Fruit fly (Drosophila melanogaster) whole organism, prepupa: Measurements from ENCODE around the gene ninaA.

ENCODE experiments used
- CG10631 ChIP-seq: fragments of 200-800 bp; sonication (Bioruptor generic); optimal IDR thresholded peaks from 2 replicates; lab custom pipeline; 2016; ENCODE audit warnings: missing biosample characterization, missing genetic modification characterization
- CG10669 ChIP-seq: fragments of 200-800 bp; sonication (Bioruptor generic); optimal IDR thresholded peaks from 3 replicates; lab custom pipeline; 2018; ENCODE audit warnings: missing biosample characterization, mild to moderate bottlenecking, missing genetic modification characterization, moderate library complexity
- CG11294 ChIP-seq: fragments of 200-800 bp; sonication (Bioruptor generic); IDR thresholded peaks from 2 replicates; pipeline ENCODE4 v1.3.6; 2022; ENCODE audit warnings: missing biosample characterization, missing genetic modification characterization
- CG11762 ChIP-seq: fragments of 200-800 bp; sonication (Bioruptor generic); optimal IDR thresholded peaks from 3 replicates; lab custom pipeline; 2016; ENCODE audit warnings: missing biosample characterization, missing genetic modification characterization; ENCODE audit not compliant: insufficient read depth
- CG15336 ChIP-seq: fragments of 200-800 bp; sonication (Bioruptor generic); IDR thresholded peaks from 2 replicates; pipeline ENCODE4 v1.3.6; 2022; ENCODE audit warnings: missing biosample characterization, missing genetic modification characterization
- CG1621 ChIP-seq: fragments of 200-800 bp; sonication (Bioruptor generic); optimal IDR thresholded peaks from 3 replicates; lab custom pipeline; 2018; ENCODE audit warnings: missing biosample characterization, mild to moderate bottlenecking, missing genetic modification characterization
- CG3032 ChIP-seq: fragments of 200-800 bp; optimal IDR thresholded peaks from 2 replicates; lab custom pipeline; 2019; ENCODE audit warnings: missing biosample characterization, mild to moderate bottlenecking, missing genetic modification characterization, moderate library complexity
- CG32006 ChIP-seq: fragments of 200-800 bp; sonication (Bioruptor generic); optimal IDR thresholded peaks from 3 replicates; lab custom pipeline; 2017; ENCODE audit warnings: missing biosample characterization, mild to moderate bottlenecking, missing genetic modification characterization
- CG4318 ChIP-seq: fragments of 200-800 bp; sonication (Bioruptor generic); optimal IDR thresholded peaks from 3 replicates; lab custom pipeline; 2017; ENCODE audit warnings: missing biosample characterization, mild to moderate bottlenecking, missing genetic modification characterization
- CG6163 ChIP-seq: fragments of 200-800 bp; sonication (Bioruptor generic); IDR thresholded peaks from 3 replicates; pipeline ENCODE4 v1.3.6; 2022; ENCODE audit warnings: missing biosample characterization, missing genetic modification characterization
- CG6792 ChIP-seq: fragments of 200-800 bp; sonication (Bioruptor generic); optimal IDR thresholded peaks from 3 replicates; lab custom pipeline; 2016; ENCODE audit warnings: missing biosample characterization, missing genetic modification characterization
- CG6808 ChIP-seq: fragments of 200-800 bp; sonication (Bioruptor generic); optimal IDR thresholded peaks from 3 replicates; lab custom pipeline; 2017; ENCODE audit warnings: missing biosample characterization, missing genetic modification characterization, mild to moderate bottlenecking, moderate library complexity, missing genetic modification reagents
- CG6854 ChIP-seq: fragments of 200-800 bp; sonication (Bioruptor generic); optimal IDR thresholded peaks from 2 replicates; lab custom pipeline; 2017; ENCODE audit warnings: missing biosample characterization, mild to moderate bottlenecking, missing genetic modification characterization
- CG7368 ChIP-seq: fragments of 200-800 bp; sonication (Bioruptor generic); optimal IDR thresholded peaks from 3 replicates; lab custom pipeline; 2016; ENCODE audit warnings: missing biosample characterization, missing genetic modification characterization
- CG8119 ChIP-seq: fragments of 200-800 bp; sonication (Bioruptor generic); IDR thresholded peaks from 3 replicates; pipeline ENCODE4 v1.3.6; 2022; ENCODE audit warnings: missing biosample characterization, missing genetic modification characterization
- CG8319 ChIP-seq: fragments of 200-800 bp; sonication (Bioruptor generic); optimal IDR thresholded peaks from 3 replicates; lab custom pipeline; 2016; ENCODE audit warnings: missing biosample characterization, missing genetic modification characterization
- CG8632 ChIP-seq: fragments of 200-800 bp; sonication (Bioruptor generic); optimal IDR thresholded peaks from 3 replicates; lab custom pipeline; 2016; ENCODE audit warnings: missing biosample characterization, missing genetic modification characterization
- CG9139 ChIP-seq: fragments of 200-800 bp; sonication (Bioruptor generic); optimal IDR thresholded peaks from 3 replicates; lab custom pipeline; 2017; ENCODE audit warnings: missing biosample characterization, mild to moderate bottlenecking, missing genetic modification characterization
- Eip75B ChIP-seq: fragments of 200-800 bp; sonication (Bioruptor generic); optimal IDR thresholded peaks from 3 replicates; lab custom pipeline; 2016; ENCODE audit warnings: missing biosample characterization, missing genetic modification characterization
- Eip93F ChIP-seq: fragments of 200-800 bp; sonication (Bioruptor generic); optimal IDR thresholded peaks from 2 replicates; lab custom pipeline; 2016; ENCODE audit warnings: missing biosample characterization, mild to moderate bottlenecking, missing genetic modification characterization
- Ets21C ChIP-seq: fragments of 200-800 bp; sonication (Bioruptor generic); optimal IDR thresholded peaks from 3 replicates; lab custom pipeline; 2016; ENCODE audit warnings: missing biosample characterization, missing genetic modification characterization
- Ets96B ChIP-seq: fragments of 200-800 bp; optimal IDR thresholded peaks from 2 replicates; lab custom pipeline; 2019; ENCODE audit warnings: missing biosample characterization, mild to moderate bottlenecking, missing genetic modification characterization, moderate library complexity
- Gug ChIP-seq: fragments of 200-800 bp; sonication (Bioruptor generic); IDR thresholded peaks from 2 replicates; pipeline ENCODE4 v1.3.6; 2022; ENCODE audit warnings: missing biosample characterization, missing genetic modification characterization
- Hr38 ChIP-seq: sonication (Bioruptor generic); optimal IDR thresholded peaks from 2 replicates; lab custom pipeline; 2016; ENCODE audit warnings: missing biosample characterization, missing genetic modification characterization
- Hr39 ChIP-seq: fragments of 200-800 bp; sonication (Bioruptor generic); optimal IDR thresholded peaks from 2 replicates; lab custom pipeline; 2016; ENCODE audit warnings: missing biosample characterization, missing genetic modification characterization
- Hr4 ChIP-seq: fragments of 200-800 bp; sonication (Bioruptor generic); optimal IDR thresholded peaks from 3 replicates; lab custom pipeline; 2016; ENCODE audit warnings: missing biosample characterization, missing genetic modification characterization
- Lpt ChIP-seq: fragments of 200-800 bp; sonication (Bioruptor generic); optimal IDR thresholded peaks from 3 replicates; lab custom pipeline; 2016; ENCODE audit warnings: missing biosample characterization, missing genetic modification characterization
- Met ChIP-seq: fragments of 200-800 bp; sonication (Bioruptor generic); optimal IDR thresholded peaks from 3 replicates; lab custom pipeline; 2016; ENCODE audit warnings: missing biosample characterization, missing genetic modification characterization
- OdsH ChIP-seq: fragments of 200-800 bp; sonication (Bioruptor generic); optimal IDR thresholded peaks from 3 replicates; lab custom pipeline; 2016; ENCODE audit warnings: missing biosample characterization, missing genetic modification characterization
- Sox102F ChIP-seq: fragments of 200-800 bp; sonication (Bioruptor generic); optimal IDR thresholded peaks from 2 replicates; lab custom pipeline; 2016; ENCODE audit warnings: missing biosample characterization, mild to moderate bottlenecking, missing genetic modification characterization
- Sox14 ChIP-seq: fragments of 200-800 bp; sonication (Bioruptor generic); optimal IDR thresholded peaks from 3 replicates; lab custom pipeline; 2016; ENCODE audit warnings: missing biosample characterization, missing genetic modification characterization
- achi ChIP-seq: fragments of 200-800 bp; sonication (Bioruptor generic); optimal IDR thresholded peaks from 3 replicates; lab custom pipeline; 2016; ENCODE audit warnings: missing biosample characterization, missing genetic modification characterization
- acj6 ChIP-seq: fragments of 200-800 bp; sonication (Bioruptor generic); optimal IDR thresholded peaks from 3 replicates; lab custom pipeline; 2016; ENCODE audit warnings: missing biosample characterization, missing genetic modification characterization
- cyc ChIP-seq: fragments of 200-800 bp; sonication (Bioruptor generic); optimal IDR thresholded peaks from 3 replicates; lab custom pipeline; 2016; ENCODE audit warnings: missing biosample characterization, missing genetic modification characterization
- dac ChIP-seq: fragments of 200-800 bp; sonication (Bioruptor generic); optimal IDR thresholded peaks from 2 replicates; lab custom pipeline; 2017; ENCODE audit warnings: missing biosample characterization, mild to moderate bottlenecking, missing genetic modification characterization
- dsx ChIP-seq: fragments of 200-800 bp; optimal IDR thresholded peaks from 3 replicates; lab custom pipeline; 2019; ENCODE audit warnings: missing biosample characterization, mild to moderate bottlenecking, missing genetic modification characterization, moderate library complexity; ENCODE audit not compliant: poor library complexity, severe bottlenecking
- eg ChIP-seq: fragments of 200-800 bp; sonication (Bioruptor generic); IDR thresholded peaks from 3 replicates; pipeline ENCODE4 v1.3.6; 2022; ENCODE audit warnings: missing biosample characterization, missing genetic modification characterization
- esn ChIP-seq: fragments of 200-800 bp; sonication (Bioruptor generic); optimal IDR thresholded peaks from 2 replicates; lab custom pipeline; 2016; ENCODE audit warnings: missing biosample characterization, mild to moderate bottlenecking, missing genetic modification characterization, moderate library complexity
- fd59A ChIP-seq: fragments of 200-800 bp; sonication (Bioruptor generic); optimal IDR thresholded peaks from 2 replicates; lab custom pipeline; 2017; ENCODE audit warnings: missing biosample characterization, mild to moderate bottlenecking, missing genetic modification characterization, missing genetic modification reagents
- fkh ChIP-seq: fragments of 200-800 bp; sonication (Bioruptor generic); optimal IDR thresholded peaks from 3 replicates; lab custom pipeline; 2017; ENCODE audit warnings: missing biosample characterization, mild to moderate bottlenecking, missing genetic modification characterization, moderate library complexity
- lz ChIP-seq: fragments of 200-800 bp; sonication (Bioruptor generic); optimal IDR thresholded peaks from 3 replicates; lab custom pipeline; 2016; ENCODE audit warnings: missing biosample characterization, missing genetic modification characterization
- pdm3 ChIP-seq: fragments of 200-800 bp; sonication (Bioruptor generic); optimal IDR thresholded peaks from 3 replicates; lab custom pipeline; 2016; ENCODE audit warnings: missing biosample characterization, missing genetic modification characterization
- salr ChIP-seq, 2 experiments: fragments of 200-800 bp; sonication (Bioruptor generic); optimal IDR thresholded peaks; 3 replicates each; lab custom pipeline; 2016 to 2018; ENCODE audit warnings: missing biosample characterization in 2 of 2, missing genetic modification characterization in 2 of 2, mild to moderate bottlenecking in 1 of 2
- ss ChIP-seq, 2 experiments: fragments of 200-800 bp; sonication (Bioruptor generic); optimal IDR thresholded peaks; 2 replicates in 1 of 2; 3 replicates in 1 of 2; lab custom pipeline; 2017 to 2018; ENCODE audit warnings: mild to moderate bottlenecking in 2 of 2, missing biosample characterization in 2 of 2, missing genetic modification characterization in 2 of 2, moderate library complexity in 1 of 2
- svp ChIP-seq: fragments of 200-800 bp; sonication (Bioruptor generic); peaks from one replicate; lab custom pipeline; 2016; ENCODE audit warnings: missing biosample characterization, missing genetic modification characterization
- topi ChIP-seq: fragments of 200-800 bp; sonication (Bioruptor generic); optimal IDR thresholded peaks from 3 replicates; lab custom pipeline; 2016; ENCODE audit warnings: missing biosample characterization, missing genetic modification characterization
- vri ChIP-seq: fragments of 200-800 bp; sonication (Bioruptor generic); optimal IDR thresholded peaks from 3 replicates; lab custom pipeline; 2016; ENCODE audit warnings: missing biosample characterization, mild to moderate bottlenecking, missing genetic modification characterization

Gene ninaA

DNA sequence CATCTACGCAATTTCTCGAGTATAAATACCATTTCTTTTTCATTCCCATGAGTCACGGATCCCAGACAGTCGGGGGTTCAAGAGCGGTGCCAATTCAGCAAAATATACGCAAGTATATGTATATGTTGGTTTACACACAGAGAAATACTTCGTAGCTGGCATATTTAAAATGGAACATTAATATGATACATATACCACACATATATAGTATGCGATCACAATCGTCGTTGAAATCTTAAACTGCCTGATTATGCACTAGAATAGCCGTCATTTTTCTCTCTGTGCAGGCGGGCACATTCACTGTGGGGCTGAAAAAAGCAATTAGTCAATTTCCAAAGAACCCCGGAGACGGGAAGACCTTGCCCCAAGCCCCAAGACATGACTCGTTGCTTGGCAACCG is 35.4 kb upstream of the ninaA start (continued):
- peak; percentile 87 for TF ChIP-seq CG4318 (GFP tag; lab: Kevin White, UChicago)
- peak; percentile 96 for TF ChIP-seq cyc (GFP tag; lab: Kevin White, UChicago)
- TF ChIP-seq CG10631 (GFP tag; lab: Kevin White, UChicago): peak; percentile 95
- TF ChIP-seq CG6163 (GFP tag; lab: Robert Waterston, UW): peak; percentile 98
- TF ChIP-seq Eip93F (GFP tag; lab: Kevin White, UChicago): peak; percentile 96
- TF ChIP-seq CG32006: peak; percentile 93
- TF ChIP-seq Sox102F (GFP tag; lab: Kevin White, UChicago): peak; percentile 98
- peak; percentile 91 for TF ChIP-seq Hr4 (GFP tag; lab: Kevin White, UChicago)
- TF ChIP-seq Hr39: peak; percentile 94
- TF ChIP-seq CG3032 (tag; lab: Kevin White, UChicago): peak; percentile 96
- TF ChIP-seq pdm3: peak; percentile 97
- TF ChIP-seq OdsH: peak; percentile 97
- TF ChIP-seq CG11294: peak; percentile 92
- TF ChIP-seq CG1621 (tag; lab: Kevin White, UChicago): peak; percentile 95
- peak; percentile 96 for TF ChIP-seq Gug (GFP tag; lab: Robert Waterston, UW)
- peak; percentile 95 for TF ChIP-seq acj6 (GFP tag; lab: Kevin White, UChicago)
- TF ChIP-seq CG8319 (GFP tag; lab: Kevin White, UChicago): peak; percentile 93
- peak; percentile 87 to 90 for TF ChIP-seq salr (GFP tag; optimal IDR thresholded peaks at IDR 0.05; lab: Kevin White, UChicago)
- TF ChIP-seq dsx: peak; percentile 93
- TF ChIP-seq Ets96B (tag; lab: Kevin White, UChicago): peak; percentile 93
- TF ChIP-seq CG7368: peak; percentile 95
- TF ChIP-seq Met (GFP tag; lab: Kevin White, UChicago): peak; percentile 98
- TF ChIP-seq CG8119 (GFP tag; lab: Robert Waterston, UW): peak; percentile 94
- peak; percentile 91 for TF ChIP-seq CG9139 (GFP tag; lab: Kevin White, UChicago)
- TF ChIP-seq CG6792: peak; percentile 97
- peak; percentile 36 for TF ChIP-seq fkh (GFP tag; lab: Kevin White, UChicago)
- peak; percentile 96 for TF ChIP-seq CG10669 (GFP tag; lab: Kevin White, UChicago)
- TF ChIP-seq eg: peak; percentile 96
- peak; percentile 92 for TF ChIP-seq CG6854
- peak; percentile 94 for TF ChIP-seq CG15336 (GFP tag; lab: Robert Waterston, UW)

DNA sequence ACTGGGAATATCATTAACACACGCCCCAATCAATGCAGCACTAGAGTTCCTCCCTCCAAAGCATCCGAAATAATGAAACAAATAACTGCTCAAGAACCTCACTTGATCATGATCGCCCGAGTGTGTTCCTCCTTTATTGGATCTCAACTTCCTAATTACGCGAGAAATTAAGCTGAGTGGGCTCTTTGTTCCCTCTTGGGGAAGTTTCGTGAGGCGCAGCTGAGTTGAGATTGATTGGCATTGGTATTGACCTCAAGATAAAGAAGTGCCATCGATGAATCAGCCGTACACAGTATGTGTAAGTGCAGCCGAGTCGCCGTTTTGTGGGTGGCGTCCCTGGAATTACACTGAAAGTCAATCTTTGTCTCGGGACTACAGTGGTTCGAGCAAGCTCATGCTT is 34.2 kb upstream of the ninaA start:
- TF ChIP-seq CG3032 (tag; lab: Kevin White, UChicago): no peak
- peak; percentile 22 for TF ChIP-seq Sox14
- TF ChIP-seq svp (GFP tag; lab: Kevin White, UChicago): peak; percentile 95
- 0 out of 3 replicates have a peak, but pooled peaks have one; percentile 3 for TF ChIP-seq CG6163 (GFP tag; lab: Robert Waterston, UW)
- TF ChIP-seq, all 60 proteins: peak for 3

DNA sequence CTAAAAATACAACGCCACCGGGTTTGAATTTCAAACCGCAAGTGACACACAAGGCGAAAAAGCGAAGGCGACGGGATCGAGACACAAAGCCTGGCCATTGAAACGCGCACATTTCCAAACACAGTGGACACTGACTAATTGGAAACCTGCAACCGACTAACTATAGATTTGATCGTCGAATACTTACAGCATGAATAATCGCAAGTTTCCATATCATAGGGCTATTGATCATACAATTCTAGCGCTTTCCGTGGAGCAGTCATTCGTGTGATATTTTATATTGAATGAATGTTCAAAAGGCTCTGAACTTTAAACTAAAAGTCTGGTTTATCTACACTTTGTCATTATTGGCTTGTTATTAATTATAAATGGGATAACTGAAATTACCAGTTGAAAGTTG is 33.8 kb upstream of the ninaA start:
- TF ChIP-seq ss (GFP tag; optimal IDR thresholded peaks at IDR 0.05; lab: Kevin White, UChicago) (no peak), Lpt (GFP tag; lab: Kevin White, UChicago) (peak; percentile 3), lz (GFP tag; lab: Kevin White, UChicago) (peak; percentile 33), CG1621 (tag; lab: Kevin White, UChicago) (no peak), CG11294 (no peak), Eip75B (GFP tag; lab: Kevin White, UChicago) (peak; percentile 30), CG7368 (no peak), CG11762 (no peak), CG6792 (peak; percentile 18), fkh (GFP tag; lab: Kevin White, UChicago) (no peak), CG6808 (no peak), vri (GFP tag; lab: Kevin White, UChicago) (peak; percentile 4), svp (GFP tag; lab: Kevin White, UChicago) (no peak), Ets21C (GFP tag; lab: Kevin White, UChicago) (peak; percentile 24), cyc (GFP tag; lab: Kevin White, UChicago) (peak; percentile 7), Hr38 (GFP tag; lab: Kevin White, UChicago) (no peak), acj6 (GFP tag; lab: Kevin White, UChicago) (no peak), achi (GFP tag; lab: Kevin White, UChicago) (no peak), CG6854 (no peak), Sox14 (no peak), esn (peak; percentile 52), OdsH (peak; percentile 36), CG8632 (GFP tag; lab: Kevin White, UChicago) (no peak), CG10631 (GFP tag; lab: Kevin White, UChicago) (peak; percentile 4), topi (GFP tag; lab: Kevin White, UChicago) (peak; percentile 17), fd59A (GFP tag; lab: Kevin White, UChicago) (no peak), CG15336 (GFP tag; lab: Robert Waterston, UW) (no peak), dac (GFP tag; lab: Kevin White, UChicago) (no peak), CG6163 (GFP tag; lab: Robert Waterston, UW) (no peak), Hr4 (GFP tag; lab: Kevin White, UChicago) (peak; percentile 39)
